Fruit fly (Drosophila melanogaster): ENCODE data around the gene Acbp5.

The Acbp5 gene

dm6 chr3L:8772998-8773684 lies 15.2 kb downstream of the Acbp5 start (continued):
- TF ChIP-seq CG14667 (GFP tag; IDR thresholded peaks at IDR 0.05) (peak; percentile 38; the same call in 1 of the 2 replicates), Spps (tag; optimal IDR thresholded peaks at IDR 0.05) (peak; percentile 80), zfh2 (GFP tag; optimal IDR thresholded peaks at IDR 0.05) (no peak), da (GFP tag; optimal IDR thresholded peaks at IDR 0.05) (no peak), D (optimal IDR thresholded peaks at IDR 0.05) (no peak), D (GFP tag; optimal IDR thresholded peaks at IDR 0.05) (peak; percentile 62), Blimp-1 (GFP tag; optimal IDR thresholded peaks at IDR 0.05) (peak; percentile 82), HmgZ (tag; optimal IDR thresholded peaks at IDR 0.05) (peak; percentile 15), insv (GFP tag; optimal IDR thresholded peaks at IDR 0.05) (no peak), CG2116 (GFP tag; optimal IDR thresholded peaks at IDR 0.05) (peak; percentile 35), CG6765 (GFP tag; optimal IDR thresholded peaks at IDR 0.05) (no peak), tll (GFP tag; optimal IDR thresholded peaks at IDR 0.05) (no peak), Atf6 (GFP tag; IDR thresholded peaks at IDR 0.05) (peak; percentile 60; the same call in 1 of the 2 replicates), Asciz (GFP tag; optimal IDR thresholded peaks at IDR 0.05) (peak; percentile 77), CG3847 (GFP tag; IDR thresholded peaks at IDR 0.05) (peak; percentile 51), CG14860 (GFP tag; IDR thresholded peaks at IDR 0.05; ENCODE audit: partially characterized antibody) (no peak), grau (tag; optimal IDR thresholded peaks at IDR 0.05) (peak; percentile 77), lilli (GFP tag; optimal IDR thresholded peaks at IDR 0.05) (peak; percentile 46), CG2678 (tag; optimal IDR thresholded peaks at IDR 0.05) (peak; percentile 86), CG6689 (GFP tag; IDR thresholded peaks at IDR 0.05) (peak; percentile 78), ac (GFP tag; optimal IDR thresholded peaks at IDR 0.05) (no peak), trh (GFP tag; optimal IDR thresholded peaks at IDR 0.05) (peak; percentile 35), ap (GFP tag; IDR thresholded peaks at IDR 0.05) (peak; percentile 54), CG13123 (GFP tag; optimal IDR thresholded peaks at IDR 0.05) (peak; percentile 36), bbx (GFP tag; IDR thresholded peaks at IDR 0.05; ENCODE audit: partially characterized antibody) (no peak), sima (GFP tag; optimal IDR thresholded peaks at IDR 0.05) (no peak), Tbp (GFP tag; optimal IDR thresholded peaks at IDR 0.05) (no peak), al (GFP tag; IDR thresholded peaks at IDR 0.05) (no peak), eyg (GFP tag; optimal IDR thresholded peaks at IDR 0.05) (no peak), CG14441 (GFP tag; IDR thresholded peaks at IDR 0.05) (peak; percentile 69), Chrac-16 (GFP tag; optimal IDR thresholded peaks at IDR 0.05) (peak; percentile 54), CG31388 (GFP tag; optimal IDR thresholded peaks at IDR 0.05) (no peak), CG14710 (tag; optimal IDR thresholded peaks at IDR 0.05) (peak; percentile 81), CG31441 (GFP tag; IDR thresholded peaks at IDR 0.05) (peak; percentile 86), tup (GFP tag; optimal IDR thresholded peaks at IDR 0.05) (peak; percentile 50), gcm2 (GFP tag; optimal IDR thresholded peaks at IDR 0.05) (no peak), ase (GFP tag; IDR thresholded peaks at IDR 0.05) (peak; percentile 31; the same call in 2 of the 3 replicates), NC2α (GFP tag; optimal IDR thresholded peaks at IDR 0.05) (peak; percentile 20), CG4617 (GFP tag; optimal IDR thresholded peaks at IDR 0.05; ENCODE audit: borderline replicate concordance) (peak; percentile 16), CG16813 (GFP tag; IDR thresholded peaks at IDR 0.05; ENCODE audit: partially characterized antibody) (no peak), Hmr (GFP tag; optimal IDR thresholded peaks at IDR 0.05) (peak; percentile 26), Mad (GFP tag; optimal IDR thresholded peaks at IDR 0.05) (peak; percentile 61), Fer2 (tag; optimal IDR thresholded peaks at IDR 0.05) (peak; percentile 26), CG14014 (GFP tag; IDR thresholded peaks at IDR 0.05) (peak; percentile 67; the same call in 1 of the 2 replicates), pita (GFP tag; optimal IDR thresholded peaks at IDR 0.05) (no peak), CG4854 (GFP tag; optimal IDR thresholded peaks at IDR 0.05) (peak; percentile 38), stc (GFP tag; IDR thresholded peaks at IDR 0.05) (peak; percentile 76), CG9437 (GFP tag; optimal IDR thresholded peaks at IDR 0.05) (peak; percentile 52), CG12155 (GFP tag; optimal IDR thresholded peaks at IDR 0.05) (peak; percentile 55), oc (tag; optimal IDR thresholded peaks at IDR 0.05) (peak; percentile 91)

Measured in whole organism, embryonic.